Worm (Caenorhabditis elegans): ENCODE measurements around the gene aly-3.

- TF ChIP-seq ceh-82 (tag; optimal IDR thresholded peaks at IDR 0.05), result no peak
- peak; percentile 0 for TF ChIP-seq Y55F3AM.14 (GFP tag; optimal IDR thresholded peaks at IDR 0.05)
- no peak for TF ChIP-seq ama-1 (optimal IDR thresholded peaks at IDR 0.05)
- TF ChIP-seq mdl-1 (tag; optimal IDR thresholded peaks at IDR 0.05), result no peak
- TF ChIP-seq blmp-1 (tag; optimal IDR thresholded peaks at IDR 0.05; ENCODE audit: insufficient read depth), result peak; percentile 65
- no peak for TF ChIP-seq gmeb-1 (tag; optimal IDR thresholded peaks at IDR 0.05)
- peak; percentile 15 for TF ChIP-seq lin-13 (GFP tag; optimal IDR thresholded peaks at IDR 0.05)
- no peak for TF ChIP-seq ZK546.5 (tag; optimal IDR thresholded peaks at IDR 0.05)
These were observed 34.2 kb upstream of the aly-3 start for ce11 chrIV:12088898-12089297.

All from whole organism, L2 larva.